Worm (Caenorhabditis elegans): ENCODE data around the gene F01F1.2.

- TF ChIP-seq elt-3 (tag; optimal IDR thresholded peaks at IDR 0.05) = no peak
- no peak for TF ChIP-seq ceh-16 (tag; optimal IDR thresholded peaks at IDR 0.05)
- no peak for TF ChIP-seq ama-1 (optimal IDR thresholded peaks at IDR 0.05)
- no peak for TF ChIP-seq aly-2 (tag; optimal IDR thresholded peaks at IDR 0.05)
- TF ChIP-seq ztf-11 (tag; optimal IDR thresholded peaks at IDR 0.05) = no peak
- TF ChIP-seq mdl-1 (tag; optimal IDR thresholded peaks at IDR 0.05) = no peak
- TF ChIP-seq nhr-77 (tag; optimal IDR thresholded peaks at IDR 0.05) = no peak
- no peak for TF ChIP-seq zag-1 (tag; optimal IDR thresholded peaks at IDR 0.05)
- TF ChIP-seq unc-39 (tag; optimal IDR thresholded peaks at IDR 0.05) = no peak
- TF ChIP-seq blmp-1 (tag; optimal IDR thresholded peaks at IDR 0.05; ENCODE audit: insufficient read depth) = no peak
- no peak for TF ChIP-seq dmd-4 (tag; optimal IDR thresholded peaks at IDR 0.05)
- TF ChIP-seq peb-1 (tag; optimal IDR thresholded peaks at IDR 0.05) = no peak
Observed at ce11 chrIII:5915926-5916325, 37.6 kb downstream of the F01F1.2 start.
